Fruit fly (Drosophila melanogaster): ENCODE data around the gene CG46339.

CG46339 gene

DNA sequence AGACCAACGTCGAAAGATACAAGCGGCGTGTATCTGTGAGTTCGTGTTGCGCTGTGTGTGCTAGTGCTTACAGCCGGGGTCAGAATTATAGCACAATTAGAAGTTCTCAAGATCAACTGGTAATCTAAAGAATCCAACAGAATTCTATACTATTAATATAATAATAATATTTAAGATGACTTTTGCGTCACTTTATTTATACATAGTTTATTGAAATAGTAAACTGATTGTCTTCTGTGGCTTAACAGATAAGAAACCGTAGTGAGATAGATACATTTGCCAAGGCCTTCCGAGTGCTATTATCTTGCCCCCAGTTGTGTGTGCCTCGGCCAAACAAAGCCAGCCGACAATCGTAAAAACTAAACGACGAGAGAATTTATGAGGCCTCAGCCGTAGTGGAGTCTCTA lies 29.3 kb upstream of the CG46339 start:
- TF ChIP-seq CG8478 (optimal IDR thresholded peaks at IDR 0.05) (no peak), CTCF (optimal IDR thresholded peaks at IDR 0.05) (no peak)

DNA sequence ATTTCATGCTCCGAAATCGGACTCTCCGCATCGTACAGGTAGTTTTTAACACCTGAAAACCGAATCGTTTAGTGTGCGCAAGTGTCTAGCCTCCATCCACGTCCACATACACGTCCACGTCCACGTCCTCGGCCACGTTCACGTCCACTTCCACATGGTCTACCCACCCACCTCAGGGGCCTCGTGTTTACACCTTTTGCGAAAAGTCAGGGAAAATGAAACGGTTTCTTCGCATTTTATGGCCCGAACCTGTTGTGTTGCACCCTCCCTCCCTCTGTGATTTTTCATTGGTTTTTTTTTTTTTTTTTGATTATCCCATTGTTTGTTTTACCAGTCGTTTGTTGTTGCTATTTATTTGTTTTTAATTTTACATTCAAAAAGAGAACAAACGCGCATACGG lies 28.4 kb upstream of the CG46339 start:
- no peak for TF ChIP-seq CTCF (optimal IDR thresholded peaks at IDR 0.05)
- TF ChIP-seq CG8478 (optimal IDR thresholded peaks at IDR 0.05) = no peak

DNA sequence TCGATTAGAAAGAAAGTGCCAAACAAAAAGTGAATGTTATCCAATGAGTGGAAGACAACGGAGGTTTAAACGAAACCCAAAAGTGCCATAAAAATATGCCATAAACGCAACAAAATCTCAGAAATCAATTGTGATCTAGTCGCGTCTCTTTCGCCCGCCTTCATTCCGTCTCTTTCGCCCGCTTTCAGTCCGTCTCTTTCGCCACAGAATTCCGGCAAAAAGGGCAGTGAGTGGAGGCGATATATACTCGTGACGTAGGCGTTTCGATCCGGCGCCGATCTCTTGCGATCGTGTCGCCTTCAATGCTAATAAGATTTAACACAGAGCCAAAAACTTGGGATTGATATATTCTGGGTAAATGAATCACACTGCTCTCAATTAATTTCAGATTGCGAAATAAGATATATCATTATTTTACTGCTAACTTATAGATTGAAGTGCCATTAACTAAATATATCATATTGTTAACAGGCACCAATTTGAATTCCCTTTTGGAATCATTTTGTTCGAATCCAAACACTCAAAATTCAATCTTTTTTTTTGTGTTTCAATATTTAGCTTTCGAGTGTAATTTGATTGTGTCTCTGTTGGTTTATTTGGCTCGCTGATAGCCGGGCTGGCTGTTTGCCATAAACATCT lies 27.4 kb upstream of the CG46339 start:
- no peak for TF ChIP-seq CG8478 (optimal IDR thresholded peaks at IDR 0.05)
- no peak for TF ChIP-seq CTCF (optimal IDR thresholded peaks at IDR 0.05)

DNA sequence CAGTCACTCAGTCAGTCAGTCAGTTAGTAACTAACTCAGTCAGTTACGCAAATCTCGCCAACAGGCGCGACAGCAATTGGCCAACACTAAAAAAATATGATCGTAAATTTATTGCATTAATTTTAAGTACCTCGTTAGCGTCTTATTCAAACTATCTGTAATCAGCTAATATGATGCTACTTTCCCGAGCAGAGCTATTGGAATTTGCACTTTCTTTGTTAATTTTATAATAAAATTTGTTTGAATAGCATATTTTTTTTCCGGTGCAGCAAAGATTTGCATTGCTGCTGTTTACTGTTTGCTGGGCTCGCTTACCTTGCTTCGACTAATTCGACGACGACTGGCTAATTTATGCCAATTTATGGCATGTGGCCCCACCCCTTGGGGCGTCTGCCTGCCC lies 25.5 kb upstream of the CG46339 start:
- TF ChIP-seq CG8478 (optimal IDR thresholded peaks at IDR 0.05) (no peak), CTCF (optimal IDR thresholded peaks at IDR 0.05) (no peak)

DNA sequence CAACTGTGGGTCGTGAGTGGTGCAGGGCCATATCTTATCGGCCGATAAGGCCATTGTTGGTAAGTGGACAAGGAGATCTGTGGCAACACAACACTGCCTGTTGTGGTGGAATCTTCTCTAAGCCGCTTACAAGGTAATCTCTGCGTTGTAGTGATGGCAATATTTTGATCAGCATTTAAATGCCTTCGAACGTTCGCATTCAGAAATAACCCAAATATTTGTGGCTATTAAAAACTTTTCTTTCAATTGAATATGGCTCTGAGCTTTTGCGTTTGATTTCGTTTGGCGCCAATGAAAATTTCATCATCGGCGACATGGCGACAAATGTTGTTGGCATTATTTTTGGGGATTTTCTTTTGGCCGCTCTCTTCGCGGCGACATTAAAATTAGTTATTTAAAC lies 25.1 kb upstream of the CG46339 start:
- TF ChIP-seq CG8478 (optimal IDR thresholded peaks at IDR 0.05) (no peak), CTCF (optimal IDR thresholded peaks at IDR 0.05) (no peak)

DNA sequence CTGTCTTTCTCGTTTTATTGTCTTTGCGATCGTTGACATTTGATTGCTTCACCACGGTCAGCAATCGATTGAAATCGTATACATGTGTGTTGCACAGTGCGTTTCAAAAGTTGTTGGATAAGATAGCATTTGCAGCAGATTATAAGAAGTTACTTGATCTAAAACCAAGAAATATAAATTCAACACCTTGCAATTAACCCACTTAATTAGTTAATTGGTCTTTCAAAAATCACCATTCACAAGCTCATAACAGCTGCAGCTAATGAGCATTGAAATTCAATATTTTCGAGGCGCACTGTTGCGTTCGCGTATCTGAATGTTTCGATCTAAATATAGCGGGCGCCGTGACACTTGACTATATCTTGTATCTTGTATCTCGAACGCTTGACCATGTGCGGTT lies 22.8 kb upstream of the CG46339 start:
- no peak for TF ChIP-seq CG8478 (optimal IDR thresholded peaks at IDR 0.05)
- no peak for TF ChIP-seq CTCF (optimal IDR thresholded peaks at IDR 0.05)

DNA sequence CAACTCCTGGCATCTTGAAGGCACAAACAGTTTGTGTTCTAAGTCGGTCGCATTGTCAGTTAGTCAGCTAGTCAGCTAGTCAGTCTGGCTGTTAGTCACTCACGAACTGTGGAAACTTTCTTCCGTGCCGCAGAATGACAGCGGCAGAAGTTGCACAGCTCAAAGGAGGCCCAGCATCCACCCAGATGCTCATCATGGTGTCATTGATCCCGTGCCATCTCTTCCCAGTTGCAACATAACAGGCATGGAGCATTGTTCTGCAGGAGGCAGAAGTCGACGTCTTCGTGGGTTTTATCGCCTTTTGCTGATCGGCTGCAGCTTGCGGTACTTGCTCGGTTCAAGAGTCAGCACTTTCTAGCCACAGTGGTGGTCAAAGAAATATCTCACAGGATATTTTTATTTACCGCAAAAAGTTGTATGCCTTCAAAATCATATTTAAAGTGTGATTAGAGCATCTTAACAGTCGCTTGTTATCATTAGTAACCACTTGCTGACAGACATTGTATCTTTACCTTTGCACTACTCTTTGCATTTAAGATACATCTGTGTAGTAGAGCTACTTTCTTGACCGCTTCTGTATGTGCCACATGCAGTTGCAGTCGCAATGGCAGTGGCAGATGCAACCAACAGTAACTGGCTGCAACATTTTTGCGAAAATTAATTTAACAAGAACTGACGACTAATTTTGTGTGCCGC lies 21.8 kb upstream of the CG46339 start:
- TF ChIP-seq CTCF (optimal IDR thresholded peaks at IDR 0.05) = no peak
- no peak for TF ChIP-seq CG8478 (optimal IDR thresholded peaks at IDR 0.05)

DNA sequence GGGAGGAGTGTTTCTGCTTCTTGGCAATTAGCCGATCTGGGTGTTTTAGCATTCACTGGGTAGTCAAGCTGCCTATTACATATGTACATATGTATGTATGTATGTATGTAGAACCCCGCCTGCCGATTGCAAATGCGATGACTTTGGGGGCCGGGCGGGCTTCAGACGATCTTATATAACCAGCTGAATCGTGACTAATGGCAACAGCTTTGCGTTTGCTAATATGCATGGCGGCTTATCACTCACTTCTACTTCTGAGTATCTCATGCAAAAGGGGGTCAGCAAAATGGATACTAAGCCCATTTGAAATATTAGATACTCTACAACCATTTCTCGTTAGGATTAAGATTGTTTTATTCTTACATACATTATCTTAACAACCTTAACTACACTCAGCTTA lies 19.3 kb upstream of the CG46339 start:
- TF ChIP-seq CTCF (optimal IDR thresholded peaks at IDR 0.05) = no peak
- TF ChIP-seq CG8478 (optimal IDR thresholded peaks at IDR 0.05) = no peak

DNA sequence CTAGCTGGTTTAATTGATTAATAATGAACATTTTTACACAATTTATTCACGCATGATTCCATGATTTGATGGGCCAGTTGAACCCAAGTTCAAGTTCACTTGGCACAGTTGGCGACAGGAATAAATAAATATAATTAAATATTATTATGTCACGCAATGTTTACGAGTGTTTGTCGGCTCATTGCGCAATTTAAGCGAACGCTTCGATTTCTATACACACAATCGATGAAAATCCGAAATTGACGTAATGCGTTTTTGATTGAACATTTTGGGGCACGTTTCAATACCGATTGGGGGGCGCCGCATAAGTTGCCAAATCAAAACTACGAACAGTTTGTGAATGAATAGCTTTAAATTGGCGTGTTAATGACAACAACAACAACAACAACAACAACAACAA lies 18.3 kb upstream of the CG46339 start:
- TF ChIP-seq CG8478 (optimal IDR thresholded peaks at IDR 0.05) (no peak), CTCF (optimal IDR thresholded peaks at IDR 0.05) (no peak)

DNA sequence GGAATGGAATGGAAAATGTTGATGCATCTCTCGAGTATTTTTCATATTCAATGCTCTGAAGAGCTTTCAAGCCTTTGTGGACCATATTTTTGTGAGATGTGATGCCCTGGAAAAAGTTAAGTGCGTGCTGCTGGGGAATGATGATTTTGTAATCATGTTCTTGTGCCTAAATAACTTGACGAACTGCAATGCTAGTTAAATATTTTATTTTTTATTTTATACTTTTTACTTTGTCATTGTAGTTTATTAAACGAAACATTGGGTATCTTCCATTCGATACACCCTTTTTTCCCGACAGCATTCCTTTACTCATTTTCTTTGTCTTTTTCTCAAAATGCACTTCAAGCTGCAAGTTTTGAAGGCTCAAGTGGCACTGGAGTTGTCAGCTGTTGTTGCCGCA lies 15.6 kb upstream of the CG46339 start:
- TF ChIP-seq CTCF (optimal IDR thresholded peaks at IDR 0.05) = no peak
- no peak for TF ChIP-seq CG8478 (optimal IDR thresholded peaks at IDR 0.05)

DNA sequence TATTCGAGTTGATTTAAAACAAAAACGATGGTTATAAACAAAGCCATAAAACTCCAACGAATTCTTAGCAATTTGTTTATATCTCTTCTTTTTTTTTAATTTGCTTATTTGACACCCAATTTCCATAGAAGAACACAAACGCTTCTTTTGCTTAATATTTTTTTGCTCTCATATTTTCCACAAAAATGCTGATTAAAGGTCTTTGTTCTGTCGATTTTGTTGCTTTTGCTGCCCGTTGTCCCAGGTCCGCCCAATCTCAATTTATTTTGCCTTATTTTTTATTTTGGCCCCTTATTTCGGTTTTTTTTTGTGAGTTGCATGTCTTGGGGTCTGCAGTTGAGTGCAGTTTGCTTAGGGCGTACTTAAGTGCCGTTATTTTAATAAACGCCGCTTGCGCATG lies 9.5 kb upstream of the CG46339 start:
- no peak for TF ChIP-seq CTCF (optimal IDR thresholded peaks at IDR 0.05)
- TF ChIP-seq CG8478 (optimal IDR thresholded peaks at IDR 0.05) = no peak

DNA sequence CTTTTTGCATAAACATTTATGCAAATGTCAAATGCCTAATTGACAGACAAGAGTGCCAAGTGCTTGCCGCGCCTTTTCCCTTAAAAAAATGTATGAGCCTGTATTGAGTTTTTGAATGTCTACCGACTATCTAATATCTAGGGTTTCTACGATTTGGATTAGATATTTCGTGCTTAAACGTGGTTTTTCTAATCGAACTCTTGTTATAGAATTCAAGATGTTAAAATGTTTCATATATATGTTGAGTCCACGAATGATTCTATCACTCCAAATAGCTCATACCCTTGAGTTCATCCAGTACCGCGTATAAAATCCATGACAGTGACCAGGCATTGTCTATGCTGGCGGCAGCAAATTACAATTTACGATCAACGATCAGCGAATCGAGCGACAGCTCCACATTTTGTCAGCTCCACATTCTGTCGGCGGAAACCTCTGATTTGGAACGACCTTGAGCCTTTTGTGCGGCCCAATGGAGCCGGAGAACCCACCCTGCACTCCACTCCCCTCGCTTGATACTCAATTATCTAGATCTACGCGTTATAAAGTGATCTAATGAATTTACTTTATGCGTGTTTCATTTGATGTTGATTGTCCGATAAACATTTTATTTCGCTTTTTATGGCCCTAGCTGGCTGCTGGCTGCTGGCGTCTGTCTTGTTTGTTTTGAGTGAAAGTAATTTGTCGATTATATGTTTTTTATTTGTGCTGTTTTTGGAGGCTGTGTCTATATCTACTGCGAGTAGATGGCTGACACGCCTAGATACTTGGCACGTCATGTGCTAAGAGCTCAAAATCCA lies 8.7 kb upstream of the CG46339 start:
- TF ChIP-seq CTCF (optimal IDR thresholded peaks at IDR 0.05) (no peak), CG8478 (optimal IDR thresholded peaks at IDR 0.05) (no peak)

DNA sequence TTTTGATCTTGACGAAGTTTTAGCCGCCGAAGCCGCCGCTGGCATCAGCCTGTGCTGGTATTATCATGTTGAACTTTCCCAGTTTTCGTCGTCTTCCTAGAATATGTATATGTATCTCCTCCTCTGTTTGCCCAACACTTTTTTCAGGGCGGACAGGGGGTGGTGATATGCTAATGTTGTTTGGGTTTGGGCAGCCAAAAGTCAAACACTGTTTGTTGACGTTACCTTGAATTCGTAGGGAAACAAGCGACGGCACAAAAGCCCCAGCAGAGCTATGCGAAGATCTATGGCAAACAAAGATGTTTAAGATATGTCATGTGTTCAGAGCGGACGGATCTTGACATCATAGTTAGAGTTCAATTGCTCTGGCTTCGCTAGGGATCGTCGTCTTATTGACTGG lies 6.8 kb upstream of the CG46339 start:
- no peak for TF ChIP-seq CTCF (optimal IDR thresholded peaks at IDR 0.05)
- TF ChIP-seq CG8478 (optimal IDR thresholded peaks at IDR 0.05) = no peak

DNA sequence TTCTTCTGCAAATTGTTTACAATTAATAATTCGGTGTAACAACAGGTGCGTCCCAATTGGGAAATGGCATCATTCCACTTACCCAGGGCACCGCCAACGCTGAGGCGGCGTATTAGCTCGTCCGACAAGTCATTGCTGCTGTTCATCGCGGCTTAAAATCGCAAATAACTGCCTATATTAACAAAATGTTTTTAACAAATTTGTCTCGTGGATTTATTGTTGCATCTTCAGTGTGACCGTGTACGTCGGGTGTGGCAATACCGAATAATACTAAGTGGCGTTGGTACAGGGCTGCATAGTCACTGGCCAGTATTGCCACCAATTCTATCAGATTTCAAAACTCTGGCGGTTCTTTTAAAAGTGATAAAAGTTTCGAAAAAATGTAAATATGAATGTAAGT lies 2.9 kb upstream of the CG46339 start, which contains the start of gene Ets97D:
Gene Ets97D, minus strand, starts transcription at position 272 of the 400 bp plus-strand sequence.
- TF ChIP-seq CG8478 (optimal IDR thresholded peaks at IDR 0.05) = no peak
- peak in 1 of 2 experiments; percentile 26 for TF ChIP-seq CTCF (optimal IDR thresholded peaks at IDR 0.05)

DNA sequence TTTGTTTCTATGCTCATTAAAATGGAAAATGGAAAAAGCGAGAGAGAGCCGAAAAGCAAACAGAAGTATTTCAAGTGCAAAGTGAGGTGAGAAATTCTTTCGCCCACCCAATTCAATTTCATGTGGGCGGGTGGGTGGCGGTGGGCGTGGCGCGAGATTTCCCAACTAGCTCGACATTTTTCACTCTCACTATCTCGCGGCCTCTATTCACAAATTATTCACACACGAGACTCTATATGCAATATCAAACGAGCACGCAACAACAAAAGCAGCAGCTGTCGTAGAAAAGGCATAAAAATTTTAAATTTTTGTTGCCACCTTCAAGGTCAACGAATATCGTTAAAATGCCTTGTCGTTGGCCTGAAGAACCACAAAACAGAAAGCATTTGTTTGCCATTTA lies 3.3 kb downstream of the CG46339 start:
- TF ChIP-seq CTCF (optimal IDR thresholded peaks at IDR 0.05) (no peak), CG8478 (optimal IDR thresholded peaks at IDR 0.05) (no peak)

DNA sequence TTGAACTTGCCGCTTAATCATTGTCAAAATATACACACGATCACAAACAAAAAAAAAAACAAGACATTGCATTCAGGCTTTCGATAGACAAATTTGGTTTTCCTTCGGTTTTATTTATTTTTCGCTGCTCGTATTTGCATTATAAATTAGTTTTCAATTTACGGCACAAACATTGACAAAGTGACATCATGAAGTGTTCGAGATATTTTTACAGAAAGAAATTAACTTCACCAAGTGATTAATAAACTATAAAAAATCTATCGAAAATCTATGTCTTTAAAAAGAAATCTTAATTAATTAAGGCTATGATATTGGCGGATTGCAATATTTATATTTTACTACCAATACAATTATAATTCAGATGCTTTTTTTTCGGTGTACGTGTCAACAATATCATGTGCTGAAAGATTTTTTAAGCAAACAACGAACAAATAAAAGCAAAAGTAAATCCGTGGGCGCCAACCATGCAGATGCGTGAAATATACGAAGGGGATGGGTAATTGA lies 8.3 kb downstream of the CG46339 start:
- TF ChIP-seq CTCF (optimal IDR thresholded peaks at IDR 0.05) (no peak), CG8478 (optimal IDR thresholded peaks at IDR 0.05) (no peak)
